Worm (Caenorhabditis elegans): ENCODE measurements around the gene ptr-8.
"Not testable (repeated sequence)": the region's sequence is repeated elsewhere in the genome, so short reads cannot be mapped to it uniquely, and the experiment has no call there.

The ptr-8 gene

ce11 chrII:10933948-10934722 is 45.1 kb downstream of the ptr-8 start:
- TF ChIP-seq ztf-11 (tag; optimal IDR thresholded peaks at IDR 0.05) (no peak), nhr-77 (tag; optimal IDR thresholded peaks at IDR 0.05) (no peak), lin-11 (tag; optimal IDR thresholded peaks at IDR 0.05) (no peak), ceh-82 (tag; optimal IDR thresholded peaks at IDR 0.05) (no peak), egl-27 (tag; optimal IDR thresholded peaks at IDR 0.05) (no peak), Y55F3AM.14 (GFP tag; optimal IDR thresholded peaks at IDR 0.05) (no peak), unc-62 (GFP tag; optimal IDR thresholded peaks at IDR 0.05) (no peak), sma-3 (GFP tag; optimal IDR thresholded peaks at IDR 0.05) (no peak), ceh-16 (tag; optimal IDR thresholded peaks at IDR 0.05) (no peak), unc-39 (tag; optimal IDR thresholded peaks at IDR 0.05) (no peak), mab-5 (tag; optimal IDR thresholded peaks at IDR 0.05) (no peak), alr-1 (tag; optimal IDR thresholded peaks at IDR 0.05) (no peak), nhr-237 (tag; optimal IDR thresholded peaks at IDR 0.05) (no peak), crh-2 (tag; optimal IDR thresholded peaks at IDR 0.05) (no peak)

ce11 chrII:10934786-10935185 is 45.7 kb downstream of the ptr-8 start, which contains the start of gene R03D7.2:
Gene R03D7.2 (minus strand): TSS chrII:10935184.
- no peak for TF ChIP-seq ztf-11 (tag; optimal IDR thresholded peaks at IDR 0.05)
- TF ChIP-seq nhr-21 (tag; optimal IDR thresholded peaks at IDR 0.05), result no peak
- TF ChIP-seq mdl-1 (tag; optimal IDR thresholded peaks at IDR 0.05), result no peak
- TF ChIP-seq nhr-10 (tag; optimal IDR thresholded peaks at IDR 0.05), result no peak
- no peak for TF ChIP-seq alr-1 (tag; optimal IDR thresholded peaks at IDR 0.05)
- no peak for TF ChIP-seq nhr-237 (tag; optimal IDR thresholded peaks at IDR 0.05)
- no peak for TF ChIP-seq ztf-4 (tag; optimal IDR thresholded peaks at IDR 0.05)
- TF ChIP-seq nhr-129 (tag; optimal IDR thresholded peaks at IDR 0.05), result no peak

- no peak for TF ChIP-seq elt-3 (tag; optimal IDR thresholded peaks at IDR 0.05)
- TF ChIP-seq unc-55 (GFP tag; optimal IDR thresholded peaks at IDR 0.05), result no peak
- no peak for TF ChIP-seq zag-1 (tag; optimal IDR thresholded peaks at IDR 0.05)
Observed at ce11 chrII:10935336-10935735, 46.3 kb downstream of the ptr-8 start.

- TF ChIP-seq C34F6.9, lsy-2, lin-11 (tag; optimal IDR thresholded peaks at IDR 0.05): not testable (repeated sequence)
Observed at ce11 chrII:10941918-10942317, 52.8 kb downstream of the ptr-8 start, which contains the start of gene R03D7.15. Gene R03D7.15 (plus strand): TSS chrII:10942216.

Measured in whole organism, L2 larva.